Fruit fly (Drosophila melanogaster) whole organism, pupa: Measurements from ENCODE around the gene LManII.
A peak's percentile ranks its signal among the peaks of the same experiment; 100 is the strongest.

Source experiments
- CG15710 ChIP-seq: fragments of 200-800 bp; sonication (Bioruptor generic); optimal IDR thresholded peaks from 2 replicates; lab custom pipeline; 2018; ENCODE audit warnings: missing biosample characterization, mild to moderate bottlenecking, missing genetic modification characterization, moderate library complexity
- CG32121 ChIP-seq: fragments of 200-800 bp; sonication (Bioruptor generic); IDR thresholded peaks from 2 replicates; pipeline ENCODE4 v1.3.6; 2022; ENCODE audit warnings: missing biosample characterization, missing genetic modification characterization
- CG34367 ChIP-seq: fragments of 200-800 bp; sonication (Bioruptor generic); optimal IDR thresholded peaks from 2 replicates; lab custom pipeline; 2018; ENCODE audit warnings: missing biosample characterization, mild to moderate bottlenecking, missing genetic modification characterization
- CG8301 ChIP-seq: fragments of 200-800 bp; sonication (Bioruptor generic); optimal IDR thresholded peaks from 2 replicates; lab custom pipeline; 2018; ENCODE audit warnings: missing biosample characterization, mild to moderate bottlenecking, missing genetic modification characterization
- Snoo ChIP-seq: fragments of 200-800 bp; sonication (Bioruptor generic); optimal IDR thresholded peaks from 3 replicates; lab custom pipeline; 2017; ENCODE audit warnings: missing biosample characterization, mild to moderate bottlenecking, missing genetic modification characterization, inconsistent platforms
- fd96Ca ChIP-seq: fragments of 200-800 bp; sonication (Bioruptor generic); IDR thresholded peaks from 3 replicates; pipeline ENCODE4 v1.3.6; 2022; ENCODE audit warnings: missing biosample characterization, missing genetic modification characterization

DNA sequence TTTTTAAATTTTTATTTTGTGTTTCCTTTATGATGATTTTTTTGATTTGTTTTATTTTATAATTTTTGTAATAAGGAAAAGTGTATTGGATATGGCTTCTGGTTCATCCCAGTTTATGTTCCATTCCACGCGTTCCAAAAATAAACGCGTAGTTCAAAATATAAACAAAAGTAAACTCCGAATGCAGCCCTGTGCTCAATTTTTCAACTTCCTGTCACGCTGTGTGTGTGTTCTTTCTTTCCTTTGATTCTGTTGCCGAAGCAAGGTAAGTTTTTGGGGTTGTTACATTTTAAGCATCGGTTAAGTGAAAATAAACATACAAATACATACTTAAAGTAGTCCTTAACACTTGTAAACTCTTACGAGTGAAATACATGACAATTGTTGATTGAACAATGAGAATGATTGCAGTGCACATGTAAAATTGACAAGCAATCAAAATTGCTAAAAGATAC lies 49.3 kb upstream of the LManII start, which contains the start of the genes Ip259 and RpS27A:
- TF ChIP-seq CG8301 (tag; lab: Kevin White, UChicago) = no peak
- peak; percentile 67 for TF ChIP-seq CG34367
- TF ChIP-seq Snoo (tag; lab: Kevin White, UChicago) = peak; percentile 85
- TF ChIP-seq fd96Ca (GFP tag; lab: Robert Waterston, UW) = no peak
- peak; percentile 62 for TF ChIP-seq CG15710 (tag; lab: Kevin White, UChicago)
- peak; percentile 50; the same call in 1 of the 2 replicates for TF ChIP-seq CG32121 (GFP tag; lab: Robert Waterston, UW)
